Worm (Caenorhabditis elegans) whole organism, late embryonic: ENCODE measurements around the gene T28A11.18.

Experiments
- lin-11 ChIP-seq: fragments of 200-800 bp; sonication (Bioruptor generic); optimal IDR thresholded peaks from 2 replicates; lab custom pipeline; 2018; ENCODE audit warnings: mild to moderate bottlenecking, missing genetic modification characterization, missing compliant biosample characterization
- rnt-1 ChIP-seq: sonication (generic microtip); optimal IDR thresholded peaks from 2 replicates; lab custom pipeline; 2016; ENCODE audit warnings: missing genetic modification characterization, missing compliant biosample characterization

ce11 chrV:3256051-3256450 is 11.8 kb downstream of the T28A11.18 start, which contains the start of gene srt-63:
- TF ChIP-seq lin-11 (no peak), rnt-1 (tag; lab: Kevin White, UChicago) (no peak)
